Worm (Caenorhabditis elegans) whole organism, L2 larva: ENCODE results near the gene srx-98.

ENCODE experiments used
- elt-1 ChIP-seq: fragments of 150-350 bp; optimal IDR thresholded peaks from 2 replicates; lab custom pipeline; 2014; ENCODE audit warnings: missing biosample characterization, missing genetic modification characterization
- mbf-1 ChIP-seq: sonication (generic microtip); optimal IDR thresholded peaks from 2 replicates; lab custom pipeline; 2017; ENCODE audit warnings: missing biosample characterization, missing genetic modification characterization
- nhr-21 ChIP-seq: fragments of 150-350 bp; optimal IDR thresholded peaks from 2 replicates; lab custom pipeline; 2014; ENCODE audit warnings: missing biosample characterization, missing genetic modification characterization
- nhr-23 ChIP-seq: fragments of 150-350 bp; optimal IDR thresholded peaks from 2 replicates; lab custom pipeline; 2014; ENCODE audit warnings: missing biosample characterization, missing genetic modification reagents, missing genetic modification characterization
- nhr-237 ChIP-seq: fragments of 150-350 bp; optimal IDR thresholded peaks from 2 replicates; lab custom pipeline; 2014; ENCODE audit warnings: missing biosample characterization, missing genetic modification characterization
- nhr-25 ChIP-seq: fragments of 150-350 bp; sonication (generic microtip); optimal IDR thresholded peaks from 3 replicates; lab custom pipeline; 2014; ENCODE audit warnings: missing biosample characterization, missing genetic modification characterization

ce11 chrII:3716961-3717360 lies 46.1 kb upstream of the srx-98 start, which contains the start of gene fbxc-52:
- TF ChIP-seq elt-1 (tag; lab: Kevin White, UChicago) (no peak), nhr-237 (tag; lab: Kevin White, UChicago) (no peak), nhr-25 (tag; lab: Kevin White, UChicago) (no peak), nhr-23 (tag; lab: Kevin White, UChicago) (no peak), nhr-21 (tag; lab: Kevin White, UChicago) (no peak), mbf-1 (no peak)
